Worm (Caenorhabditis elegans) whole organism, early embryonic: ENCODE data around the gene Y39G8B.10.

Experiments
- ama-1 ChIP-seq: fragments of 150-350 bp; optimal IDR thresholded peaks from 2 replicates; lab custom pipeline; 2014
- ets-7 ChIP-seq: sonication (generic microtip); optimal IDR thresholded peaks from 2 replicates; lab custom pipeline; 2016; ENCODE audit warnings: missing genotype, missing genetic modification characterization, missing compliant biosample characterization
- hmbx-1 ChIP-seq: sonication (generic microtip); optimal IDR thresholded peaks from 2 replicates; lab custom pipeline; 2016; ENCODE audit warnings: mild to moderate bottlenecking, missing genetic modification characterization, missing compliant biosample characterization
- hnd-1 ChIP-seq: sonication (generic microtip); optimal IDR thresholded peaks from 2 replicates; lab custom pipeline; 2016; ENCODE audit warnings: missing genetic modification characterization, missing compliant biosample characterization
- scrt-1 ChIP-seq: fragments of 200-800 bp; sonication (Bioruptor generic); IDR thresholded peaks from 2 replicates; pipeline ENCODE4 v1.3.6; 2022; ENCODE audit warnings: missing genetic modification characterization, missing compliant biosample characterization

DNA sequence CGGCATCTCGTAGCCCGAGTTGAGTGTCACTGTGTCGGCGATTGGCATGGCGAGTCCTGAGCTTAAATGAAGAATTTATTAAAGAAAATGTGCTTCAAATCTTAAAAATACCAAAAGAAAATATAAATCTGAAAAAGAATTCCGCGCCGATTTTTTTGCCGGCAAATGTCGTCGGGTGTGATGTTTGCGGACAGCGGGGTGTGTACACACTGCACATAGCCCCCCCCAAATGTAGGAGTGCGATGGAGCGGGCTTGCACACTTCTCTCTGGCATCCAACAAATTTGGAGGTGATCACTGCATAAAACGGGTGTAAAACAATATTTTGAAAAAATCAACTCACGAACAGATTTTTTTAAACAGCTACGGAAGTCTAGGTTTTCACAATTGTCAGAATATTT, 6.8 kb downstream of the Y39G8B.10 start, which contains the start of gene Y39G8B.2:
- no peak for TF ChIP-seq ama-1 (lab: Kevin White, UChicago)
- TF ChIP-seq hnd-1 (tag; lab: Kevin White, UChicago) = no peak
- peak; percentile 43; the same call in 1 of the 2 replicates for TF ChIP-seq scrt-1 (GFP tag; lab: Robert Waterston, UW)
- TF ChIP-seq hmbx-1 = no peak
- no peak for TF ChIP-seq ets-7 (tag; lab: Kevin White, UChicago)
